Fruit fly (Drosophila melanogaster) whole organism, pupa: ENCODE data around the gene CG13297.

Experiments
- CG12605 ChIP-seq: fragments of 200-800 bp; sonication (Bioruptor generic); IDR thresholded peaks from 2 replicates; pipeline ENCODE4 v1.3.6; 2022; ENCODE audit warnings: missing biosample characterization, missing genetic modification characterization
- CG14655 ChIP-seq: fragments of 200-800 bp; sonication (Bioruptor generic); optimal IDR thresholded peaks from 3 replicates; lab custom pipeline; 2017; ENCODE audit warnings: mild to moderate bottlenecking, missing biosample characterization, missing genetic modification reagents, missing genetic modification characterization
- CG17806 ChIP-seq: fragments of 200-800 bp; sonication (Bioruptor generic); optimal IDR thresholded peaks from 2 replicates; lab custom pipeline; 2018; ENCODE audit warnings: missing biosample characterization, mild to moderate bottlenecking, missing genetic modification characterization, moderate library complexity
- CG32121 ChIP-seq: fragments of 200-800 bp; sonication (Bioruptor generic); IDR thresholded peaks from 2 replicates; pipeline ENCODE4 v1.3.6; 2022; ENCODE audit warnings: missing biosample characterization, missing genetic modification characterization
- CG8301 ChIP-seq: fragments of 200-800 bp; sonication (Bioruptor generic); optimal IDR thresholded peaks from 2 replicates; lab custom pipeline; 2018; ENCODE audit warnings: missing biosample characterization, mild to moderate bottlenecking, missing genetic modification characterization
- D1 ChIP-seq: fragments of 200-800 bp; sonication (Bioruptor generic); optimal IDR thresholded peaks from 2 replicates; lab custom pipeline; 2018; ENCODE audit warnings: missing biosample characterization, mild to moderate bottlenecking, missing genetic modification characterization, moderate library complexity
- Pif1B ChIP-seq: fragments of 200-800 bp; sonication (Bioruptor generic); optimal IDR thresholded peaks from 3 replicates; lab custom pipeline; 2016; ENCODE audit warnings: missing biosample characterization, missing genetic modification characterization
- Snoo ChIP-seq: fragments of 200-800 bp; sonication (Bioruptor generic); optimal IDR thresholded peaks from 3 replicates; lab custom pipeline; 2017; ENCODE audit warnings: missing biosample characterization, mild to moderate bottlenecking, missing genetic modification characterization, inconsistent platforms

- TF ChIP-seq CG32121 (GFP tag; lab: Robert Waterston, UW): no peak
- no peak for TF ChIP-seq D1 (tag; lab: Kevin White, UChicago)
- TF ChIP-seq CG12605 (GFP tag; lab: Robert Waterston, UW): no peak
- TF ChIP-seq Snoo (tag; lab: Kevin White, UChicago): no peak
- no peak for TF ChIP-seq CG14655
- no peak for TF ChIP-seq Pif1B
- TF ChIP-seq CG17806 (tag; lab: Kevin White, UChicago): no peak
- TF ChIP-seq CG8301 (tag; lab: Kevin White, UChicago): no peak
Observed at dm6 chr3L:6110673-6111449, 46.3 kb downstream of the CG13297 start.
